Worm (Caenorhabditis elegans): ENCODE results near the gene flr-1.

The flr-1 gene

ce11 chrX:13456442-13456841, at the start of gene flr-1:
Gene flr-1 (minus strand): TSS chrX:13456542.
- no peak for TF ChIP-seq egl-27 (tag; optimal IDR thresholded peaks at IDR 0.05)
- TF ChIP-seq nfya-1 (tag; optimal IDR thresholded peaks at IDR 0.05; ENCODE audit: insufficient read depth) = no peak
- TF ChIP-seq unc-62 (GFP tag; optimal IDR thresholded peaks at IDR 0.05) = no peak

ce11 chrX:13506043-13506442, 49.7 kb upstream of the flr-1 start:
- no peak for TF ChIP-seq lin-15B (tag; optimal IDR thresholded peaks at IDR 0.05)
- no peak for TF ChIP-seq lsy-12 (tag; optimal IDR thresholded peaks at IDR 0.05)
- TF ChIP-seq lin-39 (tag; optimal IDR thresholded peaks at IDR 0.05) = peak; percentile 16
- TF ChIP-seq sea-2 (GFP tag; optimal IDR thresholded peaks at IDR 0.05) = no peak
- no peak for TF ChIP-seq ztf-4 (tag; optimal IDR thresholded peaks at IDR 0.05)

- peak; percentile 46 for TF ChIP-seq fkh-10 (GFP tag; optimal IDR thresholded peaks at IDR 0.05)
- TF ChIP-seq hmg-11 (tag; optimal IDR thresholded peaks at IDR 0.05) = no peak
These were observed 48.9 kb upstream of the flr-1 start for ce11 chrX:13505201-13505600.

- TF ChIP-seq elt-1 (tag; optimal IDR thresholded peaks at IDR 0.05) (no peak), lin-15B (tag; optimal IDR thresholded peaks at IDR 0.05) (no peak), hmg-11 (tag; optimal IDR thresholded peaks at IDR 0.05) (no peak), nfya-1 (tag; optimal IDR thresholded peaks at IDR 0.05; ENCODE audit: insufficient read depth) (peak; percentile 14), nhr-11 (tag; optimal IDR thresholded peaks at IDR 0.05) (no peak)
These were observed 47.5 kb upstream of the flr-1 start for ce11 chrX:13503839-13504238.

ce11 chrX:13502282-13502681, 45.9 kb upstream of the flr-1 start:
- peak; percentile 54 for TF ChIP-seq lin-39 (tag; optimal IDR thresholded peaks at IDR 0.05)
- TF ChIP-seq sea-2 (GFP tag; optimal IDR thresholded peaks at IDR 0.05) = no peak
- no peak for TF ChIP-seq fkh-2 (tag; optimal IDR thresholded peaks at IDR 0.05)
- TF ChIP-seq zag-1 (tag; optimal IDR thresholded peaks at IDR 0.05) = no peak
- TF ChIP-seq fkh-10 (GFP tag; optimal IDR thresholded peaks at IDR 0.05) = peak; percentile 53
- peak; percentile 69 for TF ChIP-seq hmg-11 (tag; optimal IDR thresholded peaks at IDR 0.05)
- no peak for TF ChIP-seq egl-27 (tag; optimal IDR thresholded peaks at IDR 0.05)
- peak; percentile 37 for TF ChIP-seq snpc-4 (tag; optimal IDR thresholded peaks at IDR 0.05)
- TF ChIP-seq R02D3.7 (tag; optimal IDR thresholded peaks at IDR 0.05) = no peak
- no peak for TF ChIP-seq ceh-28 (tag; optimal IDR thresholded peaks at IDR 0.05)
- TF ChIP-seq nfya-1 (tag; optimal IDR thresholded peaks at IDR 0.05; ENCODE audit: insufficient read depth) = peak; percentile 73

- TF ChIP-seq ztf-4 (tag; optimal IDR thresholded peaks at IDR 0.05) (no peak), ceh-16 (tag; optimal IDR thresholded peaks at IDR 0.05) (no peak), nfya-1 (tag; optimal IDR thresholded peaks at IDR 0.05; ENCODE audit: insufficient read depth) (peak; percentile 5), sea-2 (GFP tag; optimal IDR thresholded peaks at IDR 0.05) (no peak), unc-39 (tag; optimal IDR thresholded peaks at IDR 0.05) (no peak)
These were observed 44.2 kb upstream of the flr-1 start, which contains the start of gene sad-1 for ce11 chrX:13500568-13500967. Gene sad-1 (minus strand): TSS chrX:13500668.

- TF ChIP-seq nhr-28 (tag; optimal IDR thresholded peaks at IDR 0.05) (no peak), R02D3.7 (tag; optimal IDR thresholded peaks at IDR 0.05) (no peak), nhr-43 (tag; optimal IDR thresholded peaks at IDR 0.05; ENCODE audit: poor library complexity, severe bottlenecking) (no peak), jun-1 (tag; optimal IDR thresholded peaks at IDR 0.05) (no peak), lsy-12 (tag; optimal IDR thresholded peaks at IDR 0.05) (no peak), ZK546.5 (tag; optimal IDR thresholded peaks at IDR 0.05) (no peak), nhr-11 (tag; optimal IDR thresholded peaks at IDR 0.05) (no peak), ztf-4 (tag; optimal IDR thresholded peaks at IDR 0.05) (no peak), zag-1 (tag; optimal IDR thresholded peaks at IDR 0.05) (no peak), nhr-23 (tag; optimal IDR thresholded peaks at IDR 0.05) (no peak)
These were observed 43.6 kb upstream of the flr-1 start for ce11 chrX:13499923-13500322.

- TF ChIP-seq ama-1 (optimal IDR thresholded peaks at IDR 0.05) (no peak), lsy-12 (tag; optimal IDR thresholded peaks at IDR 0.05) (no peak), lin-15B (tag; optimal IDR thresholded peaks at IDR 0.05) (no peak), fkh-10 (GFP tag; optimal IDR thresholded peaks at IDR 0.05) (peak; percentile 93), nhr-12 (tag; optimal IDR thresholded peaks at IDR 0.05) (no peak), fos-1 (tag; optimal IDR thresholded peaks at IDR 0.05) (no peak), nhr-67 (tag; optimal IDR thresholded peaks at IDR 0.05) (no peak)
These were observed 42.8 kb upstream of the flr-1 start for ce11 chrX:13499098-13499497.

Measured in whole organism, L3 larva.